Fruit fly (Drosophila melanogaster): ENCODE measurements around the gene Prosalpha4.

dm6 chrX:16275168-16275853 is 759 bp upstream of the Prosalpha4 start:
- TF ChIP-seq cnc (optimal IDR thresholded peaks at IDR 0.05): no peak
- no peak for TF ChIP-seq kay (GFP tag; ENCODE audit: borderline replicate concordance)
- TF ChIP-seq CG5204 (GFP tag; optimal IDR thresholded peaks at IDR 0.05): no peak
- no peak for TF ChIP-seq Mnt (GFP tag; optimal IDR thresholded peaks at IDR 0.05)
- TF ChIP-seq bab1 (GFP tag; optimal IDR thresholded peaks at IDR 0.05): no peak
- no peak for TF ChIP-seq CG1620 (GFP tag; optimal IDR thresholded peaks at IDR 0.05)
